Worm (Caenorhabditis elegans) whole organism, midembryonic: ENCODE data around the gene ZC239.13.

ENCODE experiments used
- T22C8.4 ChIP-seq: fragments of 200-800 bp; sonication (Bioruptor generic); IDR thresholded peaks from 2 replicates; pipeline ENCODE4 v1.3.6; 2022; ENCODE audit warnings: missing genetic modification characterization, missing compliant biosample characterization
- cog-1 ChIP-seq: sonication (generic microtip); optimal IDR thresholded peaks from 2 replicates; lab custom pipeline; 2016; ENCODE audit warnings: missing genetic modification characterization, missing compliant biosample characterization
- flt-1 ChIP-seq: fragments of 200-800 bp; sonication (Bioruptor generic); IDR thresholded peaks from 2 replicates; pipeline ENCODE4 v1.3.6; 2022; ENCODE audit warnings: missing genetic modification characterization, missing compliant biosample characterization
- med-1 ChIP-seq: sonication (generic microtip); optimal IDR thresholded peaks from 2 replicates; lab custom pipeline; 2017; ENCODE audit warnings: missing genetic modification characterization, mild to moderate bottlenecking, missing compliant biosample characterization, antibody characterized with exemption, missing genetic modification reagents; ENCODE audit not compliant: insufficient read depth
- tab-1 ChIP-seq: fragments of 200-800 bp; sonication (Bioruptor generic); IDR thresholded peaks from 2 replicates; pipeline ENCODE4 v1.3.6; 2022; ENCODE audit warnings: missing genetic modification characterization, missing compliant biosample characterization
- ztf-23 ChIP-seq: fragments of 200-800 bp; sonication (Bioruptor generic); IDR thresholded peaks from 2 replicates; pipeline ENCODE4 v1.3.6; 2022; ENCODE audit warnings: missing genetic modification reagents, missing genetic modification characterization, missing compliant biosample characterization

ce11 chrII:3225200-3225599 is 2.6 kb upstream of the ZC239.13 start, which contains the start of gene ZC239.16:
- TF ChIP-seq ztf-23 (GFP tag; lab: Robert Waterston, UW), result no peak
- no peak for TF ChIP-seq flt-1 (GFP tag; lab: Robert Waterston, UW)
- no peak for TF ChIP-seq cog-1
- TF ChIP-seq T22C8.4 (GFP tag; lab: Robert Waterston, UW), result no peak
- TF ChIP-seq tab-1, result no peak
- TF ChIP-seq med-1, result no peak
